Worm (Caenorhabditis elegans): ENCODE measurements around the gene mig-10.

- TF ChIP-seq ama-1 (optimal IDR thresholded peaks at IDR 0.05): no peak
- TF ChIP-seq hmbx-1 (tag; optimal IDR thresholded peaks at IDR 0.05): no peak
- no peak for TF ChIP-seq tbx-11 (GFP tag; IDR thresholded peaks at IDR 0.05)
- no peak for TF ChIP-seq ceh-13 (GFP tag; optimal IDR thresholded peaks at IDR 0.05)
- no peak for TF ChIP-seq flt-1 (GFP tag; IDR thresholded peaks at IDR 0.05)
- TF ChIP-seq B0310.2 (tag; optimal IDR thresholded peaks at IDR 0.05): no peak
- no peak for TF ChIP-seq tra-4 (tag; optimal IDR thresholded peaks at IDR 0.05)
- no peak for TF ChIP-seq tbx-37 (GFP tag; conservative IDR thresholded peaks at IDR 0.05)
- TF ChIP-seq ceh-36 (tag; optimal IDR thresholded peaks at IDR 0.05): no peak
- TF ChIP-seq scrt-1 (GFP tag; IDR thresholded peaks at IDR 0.05): no peak
- no peak for TF ChIP-seq ets-7 (tag; optimal IDR thresholded peaks at IDR 0.05)
- no peak for TF ChIP-seq F13C5.2 (tag; optimal IDR thresholded peaks at IDR 0.05)
- no peak for TF ChIP-seq pes-1 (GFP tag; IDR thresholded peaks at IDR 0.05)
Observed at ce11 chrIII:8278801-8279200, at the start of gene mig-10.

Measured in whole organism, early embryonic.